Fruit fly (Drosophila melanogaster) whole organism, wandering third instar larva: ENCODE measurements around the gene CG5246.

ENCODE experiments used
- Abd-B ChIP-seq: fragments of >200 bp; optimal IDR thresholded peaks from 2 replicates; lab custom pipeline; 2017; ENCODE audit warnings: missing biosample characterization, missing genetic modification characterization
- CG9705 ChIP-seq: fragments of 200-800 bp; sonication (Bioruptor generic); optimal IDR thresholded peaks from 2 replicates; lab custom pipeline; 2018; ENCODE audit warnings: missing biosample characterization, mild to moderate bottlenecking, missing genetic modification characterization
- CrebA ChIP-seq: fragments of 200-800 bp; sonication (Bioruptor generic); optimal IDR thresholded peaks from 2 replicates; lab custom pipeline; 2016; ENCODE audit warnings: missing biosample characterization, mild to moderate bottlenecking, missing genetic modification characterization, borderline replicate concordance
- Dfd ChIP-seq: fragments of >200 bp; optimal IDR thresholded peaks from 2 replicates; lab custom pipeline; 2017; ENCODE audit warnings: missing biosample characterization, missing genetic modification characterization
- Dif ChIP-seq: fragments of 200-275, 200-300 bp; sonication (Bioruptor generic); optimal IDR thresholded peaks from 2 replicates; lab custom pipeline; 2018; ENCODE audit warnings: missing biosample characterization, missing genetic modification characterization; ENCODE audit not compliant: partially characterized antibody
- GATAd ChIP-seq: sonication (Bioruptor generic); optimal IDR thresholded peaks from 2 replicates; lab custom pipeline; 2016; ENCODE audit warnings: missing biosample characterization, missing genetic modification characterization
- HLH106 ChIP-seq: fragments of 200-800 bp; optimal IDR thresholded peaks from 3 replicates; lab custom pipeline; 2019; ENCODE audit warnings: missing biosample characterization, mild to moderate bottlenecking, missing genetic modification characterization, moderate library complexity
- Hnf4 ChIP-seq: fragments of 200-800 bp; sonication (Bioruptor generic); optimal IDR thresholded peaks from 2 replicates; lab custom pipeline; 2016; ENCODE audit warnings: missing biosample characterization, mild to moderate bottlenecking, missing genetic modification characterization
- Hr78 ChIP-seq: fragments of >200 bp; optimal IDR thresholded peaks from 2 replicates; lab custom pipeline; 2017; ENCODE audit warnings: missing biosample characterization, missing genetic modification characterization
- Jra ChIP-seq: sonication (Bioruptor generic); optimal IDR thresholded peaks from 2 replicates; lab custom pipeline; 2016; ENCODE audit warnings: missing biosample characterization, missing genetic modification characterization
- Mio ChIP-seq: sonication (Bioruptor generic); optimal IDR thresholded peaks from 2 replicates; lab custom pipeline; 2016; ENCODE audit warnings: missing biosample characterization, missing genetic modification characterization
- Myc ChIP-seq: fragments of >200 bp; optimal IDR thresholded peaks from 2 replicates; lab custom pipeline; 2017
- N ChIP-seq: fragments of >200 bp; optimal IDR thresholded peaks from 2 replicates; lab custom pipeline; 2018; ENCODE audit warnings: missing biosample characterization, missing external identifiers, missing genetic modification characterization
- OdsH ChIP-seq: fragments of 200-800 bp; sonication (Bioruptor generic); optimal IDR thresholded peaks from 2 replicates; lab custom pipeline; 2016; ENCODE audit warnings: missing biosample characterization, mild to moderate bottlenecking, missing genetic modification characterization
- Rel ChIP-seq, 2 experiments: fragments of 200-800 bp; sonication (Bioruptor generic) in 1 of 2; optimal IDR thresholded peaks; 2 replicates in 1 of 2; 3 replicates in 1 of 2; lab custom pipeline; 2016 to 2019; ENCODE audit warnings: mild to moderate bottlenecking in 2 of 2, missing biosample characterization in 2 of 2, missing genetic modification characterization in 2 of 2, moderate library complexity in 1 of 2
- Sp1 ChIP-seq: fragments of 200-800 bp; sonication (Bioruptor generic); optimal IDR thresholded peaks from 3 replicates; lab custom pipeline; 2019; ENCODE audit warnings: missing biosample characterization, mild to moderate bottlenecking, missing genetic modification characterization, moderate library complexity
- br ChIP-seq: fragments of 200-800 bp; sonication (Bioruptor generic); optimal IDR thresholded peaks from 2 replicates; lab custom pipeline; 2016; ENCODE audit warnings: missing biosample characterization, missing genetic modification characterization
- brk ChIP-seq: fragments of 200-800 bp; sonication (Bioruptor generic); optimal IDR thresholded peaks from 2 replicates; lab custom pipeline; 2016; ENCODE audit warnings: missing biosample characterization, mild to moderate bottlenecking, missing genetic modification characterization
- dl ChIP-seq, 2 experiments: fragments of 175-275, 200-275 bp in 1 of 2; fragments of 200-275 bp in 1 of 2; sonication (Bioruptor generic); optimal IDR thresholded peaks; lab custom pipeline; 2018; ENCODE audit warnings: mild to moderate bottlenecking in 2 of 2, missing biosample characterization in 2 of 2, missing genetic modification characterization in 2 of 2, moderate library complexity in 2 of 2; ENCODE audit not compliant: partially characterized antibody in 2 of 2, insufficient read depth in 1 of 2
- dmrt93B ChIP-seq: fragments of 200-800 bp; sonication (Bioruptor generic); optimal IDR thresholded peaks from 2 replicates; lab custom pipeline; 2018; ENCODE audit warnings: missing biosample characterization, mild to moderate bottlenecking, missing genetic modification characterization
- dsf ChIP-seq: sonication (Bioruptor generic); optimal IDR thresholded peaks from 2 replicates; lab custom pipeline; 2016; ENCODE audit warnings: missing biosample characterization, missing genetic modification characterization, borderline replicate concordance
- ey ChIP-seq: fragments of 200-800 bp; sonication (Bioruptor generic); optimal IDR thresholded peaks from 2 replicates; lab custom pipeline; 2016; ENCODE audit warnings: missing biosample characterization, missing genetic modification characterization
- foxo ChIP-seq, 2 experiments: fragments of 200-800 bp; sonication (Bioruptor generic); optimal IDR thresholded peaks; 2 replicates in 1 of 2; 3 replicates in 1 of 2; lab custom pipeline; 2016 to 2017; ENCODE audit warnings: missing biosample characterization in 2 of 2, missing genetic modification characterization in 2 of 2
- fru ChIP-seq: fragments of 200-800 bp; sonication (Bioruptor generic); optimal IDR thresholded peaks from 3 replicates; lab custom pipeline; 2016; ENCODE audit warnings: missing biosample characterization, mild to moderate bottlenecking, missing genetic modification characterization
- h ChIP-seq: fragments of 200-800 bp; sonication (Bioruptor generic); optimal IDR thresholded peaks from 3 replicates; lab custom pipeline; 2016; ENCODE audit warnings: missing biosample characterization, mild to moderate bottlenecking, missing genetic modification characterization
- jim ChIP-seq: fragments of 175-275, 200-325 bp; sonication (Bioruptor generic); optimal IDR thresholded peaks from 2 replicates; lab custom pipeline; 2016; ENCODE audit warnings: missing biosample characterization, mild to moderate bottlenecking, missing genetic modification characterization
- lola ChIP-seq: fragments of >200 bp; optimal IDR thresholded peaks from 2 replicates; lab custom pipeline; 2017; ENCODE audit warnings: missing biosample characterization, missing genetic modification characterization
- pan ChIP-seq: fragments of >200 bp; optimal IDR thresholded peaks from 2 replicates; lab custom pipeline; 2017
- psq ChIP-seq: fragments of 200-800 bp; sonication (Bioruptor generic); optimal IDR thresholded peaks from 3 replicates; lab custom pipeline; 2017; ENCODE audit warnings: missing biosample characterization, mild to moderate bottlenecking, missing genetic modification characterization, moderate library complexity
- rgr ChIP-seq: fragments of 200-800 bp; sonication (Bioruptor generic); optimal IDR thresholded peaks from 3 replicates; lab custom pipeline; 2016; ENCODE audit warnings: missing biosample characterization, mild to moderate bottlenecking, missing genetic modification characterization
- sage ChIP-seq: fragments of 200-800 bp; sonication (Bioruptor generic); optimal IDR thresholded peaks from 2 replicates; lab custom pipeline; 2016; ENCODE audit warnings: missing biosample characterization, mild to moderate bottlenecking, missing genetic modification characterization
- tai ChIP-seq: sonication (Bioruptor generic); optimal IDR thresholded peaks from 2 replicates; lab custom pipeline; 2016; ENCODE audit warnings: missing biosample characterization, missing genetic modification characterization
- usp ChIP-seq: fragments of >200 bp; optimal IDR thresholded peaks from 2 replicates; lab custom pipeline; 2017; ENCODE audit warnings: missing biosample characterization, missing genetic modification characterization
- woc ChIP-seq: sonication (Bioruptor generic); optimal IDR thresholded peaks from 2 replicates; lab custom pipeline; 2016; ENCODE audit warnings: missing biosample characterization, mild to moderate bottlenecking, missing genetic modification characterization

CG5246 gene

DNA sequence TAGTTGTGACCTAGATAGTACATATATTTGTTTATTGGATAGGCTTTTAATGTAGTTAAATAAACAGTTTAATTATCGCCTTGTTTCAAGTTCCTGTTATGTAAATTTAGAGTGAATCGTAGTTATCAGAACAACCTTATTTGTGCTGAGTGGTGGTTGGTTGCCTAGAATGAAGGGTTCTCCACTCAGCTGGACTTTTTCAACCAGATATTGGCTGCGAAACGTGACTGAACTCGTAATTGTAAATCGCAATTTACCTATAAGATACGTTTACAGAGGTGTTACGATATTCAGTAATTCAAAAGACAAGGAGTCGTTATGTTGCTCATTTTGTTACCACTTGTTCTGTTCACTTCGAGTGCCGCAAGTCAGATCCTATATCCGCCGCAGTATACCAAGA is 1.7 kb downstream of the CG5246 start, which contains the start of gene CG5255:
Gene CG5255 (plus strand): TSS at position 301 of the 400 bp plus-strand sequence.
- TF ChIP-seq tai (GFP tag; lab: Kevin White, UChicago) (no peak), Abd-B (GFP tag; lab: Kevin White, UChicago) (no peak), lola (GFP tag; lab: Kevin White, UChicago) (no peak), dl (GFP tag; optimal IDR thresholded peaks at IDR 0.05; lab: Kevin White, UChicago; ENCODE audit: insufficient read depth in 1 of 2, partially characterized antibody in 2 of 2) (no peak), foxo (GFP tag; optimal IDR thresholded peaks at IDR 0.05; lab: Kevin White, UChicago) (no peak), usp (GFP tag; lab: Kevin White, UChicago) (no peak), Mio (no peak), Dif (GFP tag; lab: Kevin White, UChicago) (no peak), N (GFP tag; lab: Kevin White, UChicago) (no peak), dsf (GFP tag; lab: Kevin White, UChicago) (no peak), ey (GFP tag; lab: Kevin White, UChicago) (no peak), Jra (GFP tag; lab: Kevin White, UChicago) (no peak), pan (lab: Kevin White, UChicago) (no peak), Hr78 (GFP tag; lab: Kevin White, UChicago) (no peak), rgr (GFP tag; lab: Kevin White, UChicago) (no peak), OdsH (GFP tag; lab: Kevin White, UChicago) (no peak)

- TF ChIP-seq psq (GFP tag; lab: Kevin White, UChicago) (no peak), GATAd (GFP tag; lab: Kevin White, UChicago) (no peak), rgr (GFP tag; lab: Kevin White, UChicago) (no peak), Hnf4 (GFP tag; lab: Kevin White, UChicago) (no peak), Mio (no peak)
Observed at dm6 chr3R:17138699-17139098, 2.8 kb downstream of the CG5246 start, which contains the start of gene CG5265. CG5265 (plus strand) TSS chr3R:17138999.

dm6 chr3R:17142304-17142703 is 6.4 kb downstream of the CG5246 start, which contains the start of gene TwdlW:
TwdlW (minus strand) TSS chr3R:17142404.
- TF ChIP-seq Dif (GFP tag; lab: Kevin White, UChicago) (no peak), Hnf4 (GFP tag; lab: Kevin White, UChicago) (no peak), HLH106 (tag; lab: Kevin White, UChicago) (no peak), CrebA (GFP tag; lab: Kevin White, UChicago) (no peak), lola (GFP tag; lab: Kevin White, UChicago) (no peak), OdsH (GFP tag; lab: Kevin White, UChicago) (no peak), h (GFP tag; lab: Kevin White, UChicago) (no peak), Hr78 (GFP tag; lab: Kevin White, UChicago) (no peak), dmrt93B (GFP tag; lab: Kevin White, UChicago) (no peak), jim (GFP tag; lab: Kevin White, UChicago) (no peak), Dfd (GFP tag; lab: Kevin White, UChicago) (no peak), usp (GFP tag; lab: Kevin White, UChicago) (no peak)

DNA sequence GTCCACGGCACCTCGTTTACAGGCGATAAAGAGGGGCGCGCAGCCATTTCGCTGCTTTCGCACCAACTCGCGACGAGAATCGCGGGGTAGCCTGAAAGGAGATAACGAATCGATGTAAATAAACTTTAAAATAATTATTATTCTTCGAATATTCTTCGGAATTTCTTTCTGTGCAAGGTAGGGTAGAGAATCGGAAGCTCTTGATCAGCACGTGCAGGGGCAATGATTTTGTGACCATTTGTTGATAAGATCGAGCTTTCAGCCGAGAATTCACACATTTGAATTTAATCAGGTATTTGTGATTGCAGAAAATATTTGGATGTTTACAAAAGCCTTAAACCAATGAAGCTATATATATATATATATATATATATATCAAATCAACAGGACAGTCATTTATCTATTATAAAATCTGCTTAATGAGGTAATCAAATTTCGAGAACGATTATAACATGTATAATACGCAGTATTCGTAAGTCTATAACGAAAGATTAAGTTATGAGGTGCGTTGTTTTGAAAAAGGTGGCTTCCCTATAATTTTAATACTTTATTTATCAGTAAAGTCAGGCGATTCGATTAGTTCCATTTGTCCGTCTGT is 11.8 kb downstream of the CG5246 start:
- TF ChIP-seq HLH106 (tag; lab: Kevin White, UChicago) (no peak), dmrt93B (GFP tag; lab: Kevin White, UChicago) (no peak), Dif (GFP tag; lab: Kevin White, UChicago) (no peak), Rel (GFP tag; optimal IDR thresholded peaks at IDR 0.05; lab: Kevin White, UChicago) (no peak), Rel (tag; optimal IDR thresholded peaks at IDR 0.05; lab: Kevin White, UChicago) (peak; percentile 81), h (GFP tag; lab: Kevin White, UChicago) (peak; percentile 32), dsf (GFP tag; lab: Kevin White, UChicago) (no peak), usp (GFP tag; lab: Kevin White, UChicago) (no peak), rgr (GFP tag; lab: Kevin White, UChicago) (peak; percentile 21)

DNA sequence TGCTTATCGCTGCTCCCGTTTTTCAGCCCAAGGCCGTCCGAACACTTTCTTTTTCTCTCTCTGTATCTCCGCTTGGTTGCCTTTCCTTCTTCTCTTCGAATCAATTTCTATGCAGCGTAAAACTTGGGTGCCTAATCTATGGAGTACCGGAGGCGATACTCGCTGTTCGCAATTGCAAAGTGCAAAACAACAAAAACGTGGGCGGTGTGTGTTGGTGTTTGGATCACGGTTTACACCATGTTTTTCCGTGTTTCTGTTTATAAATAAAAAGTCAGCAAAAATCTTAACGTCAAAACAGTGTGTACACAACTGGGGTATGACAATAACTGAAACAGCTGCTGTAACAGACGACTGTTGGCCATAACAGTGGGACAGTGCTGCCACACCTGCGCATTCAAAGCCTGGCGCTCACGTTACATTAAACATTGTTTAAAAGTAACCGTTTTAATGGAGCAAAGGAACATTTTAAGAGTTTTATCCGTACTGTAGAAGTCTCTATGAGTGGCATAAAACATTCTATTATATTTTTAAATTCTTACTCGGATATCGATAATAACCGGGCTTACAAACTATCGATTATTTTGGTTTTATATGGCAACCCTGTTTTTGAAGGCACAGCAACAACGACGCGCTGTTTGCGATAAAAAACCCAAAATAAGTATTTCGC is 13.3 kb downstream of the CG5246 start, which contains the start of the genes m-cup and Det:
Gene m-cup (minus strand): TSS at position 333 of the 667 bp plus-strand sequence.
Gene Det (plus strand): TSS at position 588 of the 667 bp plus-strand sequence.
- TF ChIP-seq dmrt93B (GFP tag; lab: Kevin White, UChicago), result no peak
- TF ChIP-seq psq (GFP tag; lab: Kevin White, UChicago), result no peak
- TF ChIP-seq usp (GFP tag; lab: Kevin White, UChicago), result no peak
- TF ChIP-seq brk (GFP tag; lab: Kevin White, UChicago), result no peak
- TF ChIP-seq Mio, result no peak
- TF ChIP-seq h (GFP tag; lab: Kevin White, UChicago), result peak; percentile 25
- TF ChIP-seq Rel (GFP tag; optimal IDR thresholded peaks at IDR 0.05; lab: Kevin White, UChicago), result no peak
- TF ChIP-seq Rel (tag; optimal IDR thresholded peaks at IDR 0.05; lab: Kevin White, UChicago), result peak; percentile 38
- TF ChIP-seq rgr (GFP tag; lab: Kevin White, UChicago), result peak; percentile 20
- peak; percentile 21 for TF ChIP-seq HLH106 (tag; lab: Kevin White, UChicago)
- TF ChIP-seq Abd-B (GFP tag; lab: Kevin White, UChicago), result no peak
- no peak for TF ChIP-seq Hnf4 (GFP tag; lab: Kevin White, UChicago)
- TF ChIP-seq Jra (GFP tag; lab: Kevin White, UChicago), result peak; percentile 28
- peak; percentile 10 for TF ChIP-seq CG9705 (GFP tag; lab: Kevin White, UChicago)
- TF ChIP-seq Myc (lab: Kevin White, UChicago), result no peak
- peak; percentile 16 for TF ChIP-seq ey (GFP tag; lab: Kevin White, UChicago)
- TF ChIP-seq fru (GFP tag; lab: Kevin White, UChicago), result peak; percentile 29
- peak; percentile 21 for TF ChIP-seq sage (GFP tag; lab: Kevin White, UChicago)
- no peak for TF ChIP-seq woc
- TF ChIP-seq Hr78 (GFP tag; lab: Kevin White, UChicago), result no peak
- peak in 1 of 2 experiments; percentile 38 for TF ChIP-seq foxo (GFP tag; optimal IDR thresholded peaks at IDR 0.05; lab: Kevin White, UChicago)
- no peak for TF ChIP-seq GATAd (GFP tag; lab: Kevin White, UChicago)
- no peak for TF ChIP-seq br
- TF ChIP-seq Dif (GFP tag; lab: Kevin White, UChicago), result no peak
- no peak for TF ChIP-seq Sp1 (GFP tag; lab: Kevin White, UChicago)
